Worm (Caenorhabditis elegans): ENCODE data around the gene B0432.14.

B0432.14 gene

DNA sequence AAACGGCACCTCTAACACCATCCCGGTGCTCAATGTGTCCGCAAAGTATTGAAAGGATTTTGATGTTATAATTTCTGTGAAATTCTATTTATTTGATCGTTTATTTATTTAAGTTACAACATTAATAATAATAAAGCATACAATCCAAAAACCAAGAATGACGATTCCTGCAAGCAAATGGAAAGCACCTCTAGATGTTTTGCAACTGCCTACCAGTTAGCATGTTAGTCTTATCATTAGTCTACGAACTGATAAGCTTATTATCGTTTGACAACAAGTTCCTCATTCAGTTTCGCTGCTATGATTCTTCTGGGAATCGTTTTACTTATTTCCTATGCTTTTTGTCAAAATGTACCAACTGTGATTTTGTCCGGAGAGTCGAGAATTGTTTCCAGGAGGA, 35.5 kb downstream of the B0432.14 start, which contains the start of gene K01A2.6:
K01A2.6 (plus strand) TSS at position 301 of the 400 bp plus-strand sequence.
- TF ChIP-seq rcor-1 (GFP tag; IDR thresholded peaks at IDR 0.05) (no peak), aptf-3 (GFP tag; IDR thresholded peaks at IDR 0.05) (no peak), repo-1 (tag; optimal IDR thresholded peaks at IDR 0.05) (no peak), ztf-28 (GFP tag; IDR thresholded peaks at IDR 0.05) (no peak), hrde-1 (tag; optimal IDR thresholded peaks at IDR 0.05; ENCODE audit: borderline replicate concordance) (no peak), pbrm-1 (GFP tag; IDR thresholded peaks at IDR 0.05) (no peak), D2030.7 (GFP tag; IDR thresholded peaks at IDR 0.05) (no peak), madf-8 (GFP tag; conservative IDR thresholded peaks at IDR 0.05) (no peak), let-526 (GFP tag; IDR thresholded peaks at IDR 0.05) (no peak), attf-6 (GFP tag; IDR thresholded peaks at IDR 0.05) (no peak), xnd-1 (tag; optimal IDR thresholded peaks at IDR 0.05) (no peak), snpc-1.1 (tag; optimal IDR thresholded peaks at IDR 0.05; ENCODE audit: insufficient read depth) (no peak), die-1 (tag; optimal IDR thresholded peaks at IDR 0.05) (no peak), Y53G8AR.9 (GFP tag; conservative IDR thresholded peaks at IDR 0.05) (no peak), madf-6 (GFP tag; IDR thresholded peaks at IDR 0.05) (no peak), gei-17 (GFP tag; optimal IDR thresholded peaks at IDR 0.05) (no peak), B0261.1 (tag; optimal IDR thresholded peaks at IDR 0.05) (no peak), akir-1 (GFP tag; optimal IDR thresholded peaks at IDR 0.05) (no peak), atf-7 (tag; optimal IDR thresholded peaks at IDR 0.05) (no peak)

DNA sequence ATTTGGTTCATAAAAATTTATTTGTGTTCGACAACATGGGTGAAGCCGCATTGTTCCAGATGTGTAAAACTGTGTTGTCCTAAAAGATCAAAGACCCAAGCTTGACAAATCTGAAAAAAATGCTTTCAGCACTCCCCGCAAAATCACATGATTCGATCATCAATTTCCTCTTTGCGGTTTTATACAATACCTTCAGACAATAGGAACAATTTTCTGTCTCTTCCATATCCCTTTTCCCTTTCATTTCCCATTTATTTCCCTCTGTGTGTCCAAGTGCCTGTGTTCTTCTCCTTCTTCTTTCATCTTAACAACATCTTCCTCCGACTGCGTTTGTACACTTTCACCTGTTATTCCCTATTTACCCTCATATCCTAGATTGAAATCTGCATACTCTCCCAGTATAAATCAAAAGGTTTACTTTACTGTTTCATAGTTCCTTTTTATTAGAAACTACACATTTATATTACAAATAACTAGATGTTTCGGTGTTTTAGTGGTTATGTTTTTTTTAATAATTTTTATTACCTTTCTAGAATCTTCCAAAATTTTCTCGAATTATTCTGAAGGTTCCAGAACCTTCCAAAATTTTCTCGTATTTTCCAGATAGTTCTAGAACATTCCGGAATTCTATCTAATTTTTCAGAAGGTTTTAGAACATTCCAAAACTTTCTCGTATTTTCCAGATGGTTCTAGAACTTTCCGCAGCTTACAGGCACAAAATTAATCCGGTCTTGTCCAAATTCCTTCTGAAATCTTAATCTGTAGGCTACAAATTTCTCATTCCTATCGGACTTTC, 37.0 kb downstream of the B0432.14 start, which contains the start of gene K01A2.5:
K01A2.5 (plus strand) TSS at position 297 of the 796 bp plus-strand sequence.
- TF ChIP-seq efl-1 (GFP tag; optimal IDR thresholded peaks at IDR 0.05) (no peak), B0035.1 (tag; optimal IDR thresholded peaks at IDR 0.05) (no peak), rpc-1 (optimal IDR thresholded peaks at IDR 0.05) (peak; percentile 51), rpc-1 (tag; optimal IDR thresholded peaks at IDR 0.05) (no peak), T07F8.4 (tag; optimal IDR thresholded peaks at IDR 0.05) (no peak), hsf-1 (GFP tag; IDR thresholded peaks at IDR 0.05) (peak; percentile 85)

DNA sequence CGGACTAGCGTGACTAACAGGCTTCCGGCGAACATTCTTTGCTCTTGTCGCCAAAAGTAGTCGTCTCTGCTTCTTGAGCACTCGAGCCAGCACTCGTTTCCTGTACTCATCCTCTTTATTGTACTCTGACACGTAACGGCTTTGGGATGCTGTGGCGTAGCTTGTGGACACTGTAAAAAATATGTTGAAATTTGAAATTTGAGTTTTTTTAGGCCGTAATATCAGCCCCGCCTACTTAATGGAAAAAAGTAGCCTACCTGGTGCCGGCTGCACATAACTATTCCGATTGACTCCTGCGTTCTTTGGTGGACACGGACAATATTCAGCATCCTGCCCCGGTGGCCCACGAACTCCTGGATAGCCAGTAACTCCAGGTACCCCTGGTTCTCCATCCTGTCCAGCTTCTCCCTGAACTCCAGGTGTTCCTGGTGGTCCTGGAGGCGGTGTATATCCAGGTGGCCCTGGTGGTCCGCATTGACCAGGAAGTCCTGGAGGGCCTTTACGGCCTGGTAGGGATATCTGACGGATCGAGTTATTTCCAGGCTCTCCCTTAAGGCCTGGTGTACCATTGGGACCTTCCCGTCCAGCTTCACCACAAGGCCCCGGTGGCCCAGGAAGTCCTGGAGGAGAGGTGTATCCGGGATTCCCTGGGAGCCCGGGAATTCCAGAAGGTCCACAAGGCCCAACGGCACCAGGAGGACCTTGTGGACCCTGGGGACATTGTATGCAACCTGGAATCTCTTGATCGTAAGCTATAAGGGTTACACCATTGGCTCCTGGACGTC, 40.0 kb downstream of the B0432.14 start:
- TF ChIP-seq zfh-2 (GFP tag; conservative IDR thresholded peaks at IDR 0.05) = peak; percentile 87
- TF ChIP-seq egrh-3 (GFP tag; IDR thresholded peaks at IDR 0.05) = peak; percentile 23; the same call in 1 of the 2 replicates
- no peak for TF ChIP-seq akir-1 (GFP tag; optimal IDR thresholded peaks at IDR 0.05)

DNA sequence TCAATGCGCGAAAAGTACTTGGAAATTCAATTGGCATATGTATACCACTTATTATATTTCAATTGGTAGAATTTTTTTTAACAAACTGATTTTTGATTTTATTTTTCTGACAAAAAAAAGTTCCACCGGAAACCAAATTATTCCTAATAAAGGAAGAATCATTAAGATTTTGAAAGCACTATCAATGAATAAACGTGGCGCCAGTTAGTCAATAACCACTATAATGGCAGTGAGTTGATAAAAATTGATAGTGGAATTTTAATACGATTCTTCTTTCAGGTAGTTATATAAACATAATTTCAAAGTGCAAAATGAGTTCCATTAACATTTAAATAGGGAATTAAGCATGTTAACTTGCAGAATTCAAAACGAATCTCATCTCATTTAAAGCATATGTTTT, 41.5 kb downstream of the B0432.14 start, which contains the start of gene col-69:
col-69 (minus strand) TSS at position 101 of the 400 bp plus-strand sequence.
- no peak for TF ChIP-seq ets-4 (GFP tag; optimal IDR thresholded peaks at IDR 0.05)
- TF ChIP-seq B0019.2 (GFP tag; conservative IDR thresholded peaks at IDR 0.05) = no peak
- TF ChIP-seq aptf-3 (GFP tag; IDR thresholded peaks at IDR 0.05) = no peak
- no peak for TF ChIP-seq dox-1 (GFP tag; IDR thresholded peaks at IDR 0.05)
- TF ChIP-seq F37B4.10 (GFP tag; IDR thresholded peaks at IDR 0.05) = no peak
- no peak for TF ChIP-seq bed-2 (GFP tag; IDR thresholded peaks at IDR 0.05)
- no peak for TF ChIP-seq K11D2.4 (GFP tag; IDR thresholded peaks at IDR 0.05)
- no peak for TF ChIP-seq akir-1 (GFP tag; optimal IDR thresholded peaks at IDR 0.05)
- no peak for TF ChIP-seq F55B11.4 (tag; optimal IDR thresholded peaks at IDR 0.05; ENCODE audit: borderline replicate concordance, insufficient read depth)
- TF ChIP-seq cebp-1 (GFP tag; IDR thresholded peaks at IDR 0.05) = no peak
- TF ChIP-seq cebp-1 (tag; optimal IDR thresholded peaks at IDR 0.05) = no peak
- TF ChIP-seq chd-7 (tag; optimal IDR thresholded peaks at IDR 0.05) = no peak
- no peak for TF ChIP-seq F52B5.7 (tag; optimal IDR thresholded peaks at IDR 0.05)
- TF ChIP-seq hrde-1 (tag; optimal IDR thresholded peaks at IDR 0.05; ENCODE audit: borderline replicate concordance) = no peak
- TF ChIP-seq rcor-1 (GFP tag; IDR thresholded peaks at IDR 0.05) = no peak
- no peak for TF ChIP-seq lin-40 (tag; optimal IDR thresholded peaks at IDR 0.05)
- no peak for TF ChIP-seq Y67H2A.10 (GFP tag; conservative IDR thresholded peaks at IDR 0.05)

All from whole organism, young adult.